Fruit fly (Drosophila melanogaster) whole organism, wandering third instar larva: ENCODE data around the gene CG43093.
A peak's percentile ranks its signal among the peaks of the same experiment; 100 is the strongest.

Source experiments
- CG9705 ChIP-seq: fragments of 200-800 bp; sonication (Bioruptor generic); optimal IDR thresholded peaks from 2 replicates; lab custom pipeline; 2018; ENCODE audit warnings: missing biosample characterization, mild to moderate bottlenecking, missing genetic modification characterization
- CrebA ChIP-seq: fragments of 200-800 bp; sonication (Bioruptor generic); optimal IDR thresholded peaks from 2 replicates; lab custom pipeline; 2016; ENCODE audit warnings: missing biosample characterization, mild to moderate bottlenecking, missing genetic modification characterization, borderline replicate concordance
- Dif ChIP-seq: fragments of 200-275, 200-300 bp; sonication (Bioruptor generic); optimal IDR thresholded peaks from 2 replicates; lab custom pipeline; 2018; ENCODE audit warnings: missing biosample characterization, missing genetic modification characterization; ENCODE audit not compliant: partially characterized antibody
- GATAd ChIP-seq: sonication (Bioruptor generic); optimal IDR thresholded peaks from 2 replicates; lab custom pipeline; 2016; ENCODE audit warnings: missing biosample characterization, missing genetic modification characterization
- HLH106 ChIP-seq: fragments of 200-800 bp; optimal IDR thresholded peaks from 3 replicates; lab custom pipeline; 2019; ENCODE audit warnings: missing biosample characterization, mild to moderate bottlenecking, missing genetic modification characterization, moderate library complexity
- Hr78 ChIP-seq: fragments of >200 bp; optimal IDR thresholded peaks from 2 replicates; lab custom pipeline; 2017; ENCODE audit warnings: missing biosample characterization, missing genetic modification characterization
- Jra ChIP-seq: sonication (Bioruptor generic); optimal IDR thresholded peaks from 2 replicates; lab custom pipeline; 2016; ENCODE audit warnings: missing biosample characterization, missing genetic modification characterization
- Myc ChIP-seq: fragments of >200 bp; optimal IDR thresholded peaks from 2 replicates; lab custom pipeline; 2017
- N ChIP-seq: fragments of >200 bp; optimal IDR thresholded peaks from 2 replicates; lab custom pipeline; 2018; ENCODE audit warnings: missing biosample characterization, missing external identifiers, missing genetic modification characterization
- OdsH ChIP-seq: fragments of 200-800 bp; sonication (Bioruptor generic); optimal IDR thresholded peaks from 2 replicates; lab custom pipeline; 2016; ENCODE audit warnings: missing biosample characterization, mild to moderate bottlenecking, missing genetic modification characterization
- Rel ChIP-seq, 2 experiments: fragments of 200-800 bp; sonication (Bioruptor generic) in 1 of 2; optimal IDR thresholded peaks; 2 replicates in 1 of 2; 3 replicates in 1 of 2; lab custom pipeline; 2016 to 2019; ENCODE audit warnings: mild to moderate bottlenecking in 2 of 2, missing biosample characterization in 2 of 2, missing genetic modification characterization in 2 of 2, moderate library complexity in 1 of 2
- Sp1 ChIP-seq: fragments of 200-800 bp; sonication (Bioruptor generic); optimal IDR thresholded peaks from 3 replicates; lab custom pipeline; 2019; ENCODE audit warnings: missing biosample characterization, mild to moderate bottlenecking, missing genetic modification characterization, moderate library complexity
- Vsx2 ChIP-seq: fragments of 200-300, 225-300 bp; sonication (Bioruptor generic); optimal IDR thresholded peaks from 2 replicates; lab custom pipeline; 2018; ENCODE audit warnings: missing biosample characterization, missing genetic modification characterization; ENCODE audit not compliant: partially characterized antibody
- brk ChIP-seq: fragments of 200-800 bp; sonication (Bioruptor generic); optimal IDR thresholded peaks from 2 replicates; lab custom pipeline; 2016; ENCODE audit warnings: missing biosample characterization, mild to moderate bottlenecking, missing genetic modification characterization
- dl ChIP-seq, 2 experiments: fragments of 175-275, 200-275 bp in 1 of 2; fragments of 200-275 bp in 1 of 2; sonication (Bioruptor generic); optimal IDR thresholded peaks; lab custom pipeline; 2018; ENCODE audit warnings: mild to moderate bottlenecking in 2 of 2, missing biosample characterization in 2 of 2, missing genetic modification characterization in 2 of 2, moderate library complexity in 2 of 2; ENCODE audit not compliant: partially characterized antibody in 2 of 2, insufficient read depth in 1 of 2
- dsf ChIP-seq: sonication (Bioruptor generic); optimal IDR thresholded peaks from 2 replicates; lab custom pipeline; 2016; ENCODE audit warnings: missing biosample characterization, missing genetic modification characterization, borderline replicate concordance
- ey ChIP-seq: fragments of 200-800 bp; sonication (Bioruptor generic); optimal IDR thresholded peaks from 2 replicates; lab custom pipeline; 2016; ENCODE audit warnings: missing biosample characterization, missing genetic modification characterization
- foxo ChIP-seq, 2 experiments: fragments of 200-800 bp; sonication (Bioruptor generic); optimal IDR thresholded peaks; 2 replicates in 1 of 2; 3 replicates in 1 of 2; lab custom pipeline; 2016 to 2017; ENCODE audit warnings: missing biosample characterization in 2 of 2, missing genetic modification characterization in 2 of 2
- fru ChIP-seq: fragments of 200-800 bp; sonication (Bioruptor generic); optimal IDR thresholded peaks from 3 replicates; lab custom pipeline; 2016; ENCODE audit warnings: missing biosample characterization, mild to moderate bottlenecking, missing genetic modification characterization
- h ChIP-seq: fragments of 200-800 bp; sonication (Bioruptor generic); optimal IDR thresholded peaks from 3 replicates; lab custom pipeline; 2016; ENCODE audit warnings: missing biosample characterization, mild to moderate bottlenecking, missing genetic modification characterization
- jim ChIP-seq: fragments of 175-275, 200-325 bp; sonication (Bioruptor generic); optimal IDR thresholded peaks from 2 replicates; lab custom pipeline; 2016; ENCODE audit warnings: missing biosample characterization, mild to moderate bottlenecking, missing genetic modification characterization
- lola ChIP-seq: fragments of >200 bp; optimal IDR thresholded peaks from 2 replicates; lab custom pipeline; 2017; ENCODE audit warnings: missing biosample characterization, missing genetic modification characterization
- pan ChIP-seq: fragments of >200 bp; optimal IDR thresholded peaks from 2 replicates; lab custom pipeline; 2017
- psq ChIP-seq: fragments of 200-800 bp; sonication (Bioruptor generic); optimal IDR thresholded peaks from 3 replicates; lab custom pipeline; 2017; ENCODE audit warnings: missing biosample characterization, mild to moderate bottlenecking, missing genetic modification characterization, moderate library complexity
- rgr ChIP-seq: fragments of 200-800 bp; sonication (Bioruptor generic); optimal IDR thresholded peaks from 3 replicates; lab custom pipeline; 2016; ENCODE audit warnings: missing biosample characterization, mild to moderate bottlenecking, missing genetic modification characterization
- sv ChIP-seq: fragments of 200-800 bp; sonication (Bioruptor generic); optimal IDR thresholded peaks from 3 replicates; lab custom pipeline; 2016; ENCODE audit warnings: missing biosample characterization, missing genetic modification characterization
- tai ChIP-seq: sonication (Bioruptor generic); optimal IDR thresholded peaks from 2 replicates; lab custom pipeline; 2016; ENCODE audit warnings: missing biosample characterization, missing genetic modification characterization
- usp ChIP-seq: fragments of >200 bp; optimal IDR thresholded peaks from 2 replicates; lab custom pipeline; 2017; ENCODE audit warnings: missing biosample characterization, missing genetic modification characterization
- woc ChIP-seq: sonication (Bioruptor generic); optimal IDR thresholded peaks from 2 replicates; lab custom pipeline; 2016; ENCODE audit warnings: missing biosample characterization, mild to moderate bottlenecking, missing genetic modification characterization

Gene CG43093

dm6 chr3R:22760988-22761387 is 9.1 kb downstream of the CG43093 start, which contains the start of gene Nepl13:
Nepl13 (minus strand) TSS chr3R:22761076.
- TF ChIP-seq Jra (GFP tag; lab: Kevin White, UChicago) = no peak
- no peak for TF ChIP-seq ey (GFP tag; lab: Kevin White, UChicago)
- no peak for TF ChIP-seq OdsH (GFP tag; lab: Kevin White, UChicago)
- TF ChIP-seq Sp1 (GFP tag; lab: Kevin White, UChicago) = no peak
- no peak for TF ChIP-seq Myc (lab: Kevin White, UChicago)
- no peak for TF ChIP-seq brk
- TF ChIP-seq CG9705 (GFP tag; lab: Kevin White, UChicago) = no peak
- no peak for TF ChIP-seq Vsx2 (GFP tag; lab: Kevin White, UChicago)
- TF ChIP-seq dsf (GFP tag; lab: Kevin White, UChicago) = no peak
- TF ChIP-seq jim (GFP tag; lab: Kevin White, UChicago) = no peak
- TF ChIP-seq CrebA (GFP tag; lab: Kevin White, UChicago) = no peak
- TF ChIP-seq usp (GFP tag; lab: Kevin White, UChicago) = no peak
- TF ChIP-seq psq = no peak
- TF ChIP-seq GATAd (GFP tag; lab: Kevin White, UChicago) = no peak
- no peak for TF ChIP-seq sv (GFP tag; lab: Kevin White, UChicago)

dm6 chr3R:22757117-22757516 is 13.0 kb downstream of the CG43093 start:
- TF ChIP-seq lola (no peak), h (no peak), Rel (GFP tag; optimal IDR thresholded peaks at IDR 0.05; lab: Kevin White, UChicago) (no peak), Rel (tag; optimal IDR thresholded peaks at IDR 0.05; lab: Kevin White, UChicago) (no peak), pan (lab: Kevin White, UChicago) (no peak), Hr78 (GFP tag; lab: Kevin White, UChicago) (no peak), GATAd (GFP tag; lab: Kevin White, UChicago) (no peak)

dm6 chr3R:22756289-22756688 is 13.8 kb downstream of the CG43093 start:
- no peak for TF ChIP-seq dsf (GFP tag; lab: Kevin White, UChicago)
- TF ChIP-seq Rel (GFP tag; optimal IDR thresholded peaks at IDR 0.05; lab: Kevin White, UChicago) = no peak
- TF ChIP-seq Rel (tag; optimal IDR thresholded peaks at IDR 0.05; lab: Kevin White, UChicago) = peak; percentile 51

dm6 chr3R:22755187-22755777 is 14.8 kb downstream of the CG43093 start:
- TF ChIP-seq N = no peak
- no peak for TF ChIP-seq HLH106 (tag; lab: Kevin White, UChicago)
- TF ChIP-seq dl (GFP tag; optimal IDR thresholded peaks at IDR 0.05; lab: Kevin White, UChicago; ENCODE audit: insufficient read depth in 1 of 2, partially characterized antibody in 2 of 2) = peak in 1 of 2 experiments; percentile 8

dm6 chr3R:22753895-22754774 is 16.0 kb downstream of the CG43093 start:
- no peak for TF ChIP-seq psq
- no peak for TF ChIP-seq Rel (GFP tag; optimal IDR thresholded peaks at IDR 0.05; lab: Kevin White, UChicago)
- TF ChIP-seq Rel (tag; optimal IDR thresholded peaks at IDR 0.05; lab: Kevin White, UChicago) = peak; percentile 83
- TF ChIP-seq woc (GFP tag; lab: Kevin White, UChicago) = no peak
- TF ChIP-seq rgr = peak; percentile 19
- TF ChIP-seq h = peak; percentile 22
- TF ChIP-seq GATAd (GFP tag; lab: Kevin White, UChicago) = no peak
- peak; percentile 62 for TF ChIP-seq Dif (GFP tag; lab: Kevin White, UChicago)
- no peak for TF ChIP-seq tai (GFP tag; lab: Kevin White, UChicago)
- peak; percentile 5 for TF ChIP-seq ey (GFP tag; lab: Kevin White, UChicago)
- no peak for TF ChIP-seq N
- peak; percentile 22 for TF ChIP-seq sv (GFP tag; lab: Kevin White, UChicago)
- peak in 1 of 2 experiments; percentile 33 for TF ChIP-seq foxo (GFP tag; optimal IDR thresholded peaks at IDR 0.05; lab: Kevin White, UChicago)
- TF ChIP-seq fru = peak; percentile 6
- peak in 1 of 2 experiments; percentile 53 for TF ChIP-seq dl (GFP tag; optimal IDR thresholded peaks at IDR 0.05; lab: Kevin White, UChicago; ENCODE audit: insufficient read depth in 1 of 2, partially characterized antibody in 2 of 2)
